Worm (Caenorhabditis elegans): Measurements from ENCODE around the gene C02G6.3.

ce11 chrV:5917707-5918106 is 37.5 kb downstream of the C02G6.3 start, which contains the start of gene lrpr-1:
- TF ChIP-seq dao-5 (tag; optimal IDR thresholded peaks at IDR 0.05) (no peak), him-1 (tag; optimal IDR thresholded peaks at IDR 0.05) (peak; percentile 89), W03F9.2 (tag; optimal IDR thresholded peaks at IDR 0.05) (no peak)
